Worm (Caenorhabditis elegans): ENCODE data around the gene K02D3.1.

DNA sequence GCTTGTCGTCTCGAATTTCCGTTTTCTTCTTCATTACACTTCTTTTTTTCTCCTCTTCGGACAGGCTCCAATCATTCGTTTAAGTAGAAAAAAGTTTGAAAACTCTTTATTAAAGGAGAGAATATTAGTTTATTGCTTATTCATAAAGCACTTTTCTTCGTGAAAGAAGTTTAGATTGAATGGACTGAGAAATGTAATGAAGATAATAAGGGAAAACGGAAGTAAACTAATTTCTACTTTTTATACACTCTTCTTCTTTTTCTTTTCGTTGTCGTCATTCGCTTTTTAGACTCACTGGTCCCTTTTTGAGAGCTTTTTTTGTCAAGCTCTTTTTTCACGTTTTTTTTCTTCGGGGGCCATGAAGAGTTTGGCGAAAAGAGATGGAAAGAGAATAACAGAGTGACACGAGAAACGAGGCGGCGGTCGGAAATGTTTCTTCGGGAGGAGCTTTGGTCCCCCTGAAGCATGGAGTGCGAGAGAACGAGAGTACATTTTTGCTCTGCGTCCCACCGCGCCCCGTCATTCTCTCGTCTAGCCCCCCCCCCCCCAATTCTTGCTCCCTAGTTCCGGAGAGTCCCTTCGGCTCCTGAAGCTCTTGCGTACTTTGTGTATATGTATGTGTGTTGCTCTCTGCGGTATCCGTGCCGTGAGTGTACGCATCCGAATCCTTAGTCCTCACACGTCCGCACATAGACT is 32.6 kb downstream of the K02D3.1 start:
- TF ChIP-seq ztf-11 (tag; optimal IDR thresholded peaks at IDR 0.05): no peak
- TF ChIP-seq hmg-11 (tag; optimal IDR thresholded peaks at IDR 0.05): peak; percentile 24
- TF ChIP-seq nhr-77 (tag; optimal IDR thresholded peaks at IDR 0.05): no peak
- no peak for TF ChIP-seq ama-1 (optimal IDR thresholded peaks at IDR 0.05)
- TF ChIP-seq ceh-28 (tag; optimal IDR thresholded peaks at IDR 0.05): peak; percentile 15
- no peak for TF ChIP-seq elt-2 (tag; optimal IDR thresholded peaks at IDR 0.05)
- TF ChIP-seq nhr-28 (tag; optimal IDR thresholded peaks at IDR 0.05): no peak
- peak; percentile 62 for TF ChIP-seq fkh-10 (GFP tag; optimal IDR thresholded peaks at IDR 0.05)
- TF ChIP-seq fos-1 (tag; optimal IDR thresholded peaks at IDR 0.05): no peak
- no peak for TF ChIP-seq elt-3 (tag; optimal IDR thresholded peaks at IDR 0.05)
- no peak for TF ChIP-seq unc-62 (GFP tag; optimal IDR thresholded peaks at IDR 0.05)

Measured in whole organism, L3 larva.